Fruit fly (Drosophila melanogaster) whole organism, embryonic: ENCODE data around the gene ImpE1.

ENCODE experiments used
- CG10274 ChIP-seq: fragments of 200-800 bp; sonication (Bioruptor generic); optimal IDR thresholded peaks from 3 replicates; lab custom pipeline; 2017; ENCODE audit warnings: missing biosample characterization, mild to moderate bottlenecking, missing genetic modification characterization
- CG2199 ChIP-seq: fragments of 200-800 bp; sonication (Bioruptor generic); IDR thresholded peaks from 3 replicates; pipeline ENCODE4 v1.3.6; 2022; ENCODE audit warnings: missing biosample characterization, missing genetic modification characterization
- CG7372 ChIP-seq: fragments of 200-800 bp; sonication (Bioruptor generic); IDR thresholded peaks from 2 replicates; pipeline ENCODE4 v1.3.6; 2022; ENCODE audit warnings: missing biosample characterization, missing genetic modification characterization
- CG8359 ChIP-seq: fragments of 200-800 bp; sonication (Bioruptor generic); optimal IDR thresholded peaks from 2 replicates; lab custom pipeline; 2017; ENCODE audit warnings: missing biosample characterization, mild to moderate bottlenecking, missing genetic modification characterization, borderline replicate concordance
- Fer3 ChIP-seq: fragments of 200-800 bp; sonication (Bioruptor generic); optimal IDR thresholded peaks from 2 replicates; lab custom pipeline; 2018; ENCODE audit warnings: missing biosample characterization, mild to moderate bottlenecking, missing genetic modification characterization, moderate library complexity
- Hand ChIP-seq: fragments of 200-800 bp; sonication (Bioruptor generic); optimal IDR thresholded peaks from 2 replicates; lab custom pipeline; 2017; ENCODE audit warnings: mild to moderate bottlenecking, missing biosample characterization, missing genetic modification reagents, missing genetic modification characterization
- cad ChIP-seq: fragments of >200 bp; optimal IDR thresholded peaks from 2 replicates; lab custom pipeline; 2017; ENCODE audit warnings: missing biosample characterization, missing genetic modification characterization
- gcm ChIP-seq: fragments of 200-800 bp; sonication (Bioruptor generic); optimal IDR thresholded peaks from 2 replicates; lab custom pipeline; 2019; ENCODE audit warnings: missing biosample characterization, mild to moderate bottlenecking, missing genetic modification characterization, moderate library complexity
- lmd ChIP-seq: fragments of 200-800 bp; sonication (Bioruptor generic); IDR thresholded peaks from 2 replicates; pipeline ENCODE4 v1.3.6; 2022; ENCODE audit warnings: missing biosample characterization, missing genetic modification characterization
- sob ChIP-seq: fragments of 200-800 bp; sonication (Bioruptor generic); IDR thresholded peaks from 2 replicates; pipeline ENCODE4 v1.3.6; 2022; ENCODE audit warnings: missing biosample characterization, missing genetic modification characterization
- sug ChIP-seq: fragments of 200-800 bp; optimal IDR thresholded peaks from 2 replicates; lab custom pipeline; 2019; ENCODE audit warnings: missing biosample characterization, mild to moderate bottlenecking, missing genetic modification characterization, moderate library complexity

DNA sequence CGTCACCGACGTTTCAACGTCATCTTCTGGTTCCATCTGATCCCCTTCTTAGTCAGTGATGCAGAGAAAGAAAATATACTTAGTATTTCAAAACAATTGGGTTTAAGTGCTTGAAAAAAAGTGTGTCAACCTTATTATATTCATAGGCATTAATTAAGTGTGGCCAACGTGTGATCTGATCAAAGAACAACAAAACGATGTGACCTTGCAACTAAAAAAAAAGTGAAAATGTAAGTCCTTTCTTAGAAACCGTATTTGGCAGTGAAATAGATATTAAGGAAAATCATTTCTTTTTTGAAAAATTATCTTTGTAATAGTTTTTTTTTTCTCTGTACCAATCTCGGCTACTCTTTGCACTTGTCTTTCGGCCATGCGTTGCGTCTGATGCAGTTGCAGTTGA, 12.8 kb downstream of the ImpE1 start:
- TF ChIP-seq Hand = no peak
- no peak for TF ChIP-seq cad
- no peak for TF ChIP-seq Fer3 (tag; lab: Kevin White, UChicago)
- no peak for TF ChIP-seq CG8359
- TF ChIP-seq CG2199 (GFP tag; lab: Robert Waterston, UW) = no peak
- TF ChIP-seq gcm = no peak
- TF ChIP-seq CG10274 (GFP tag; lab: Kevin White, UChicago) = no peak
- TF ChIP-seq sug (tag; lab: Kevin White, UChicago) = no peak
- TF ChIP-seq lmd (GFP tag; lab: Robert Waterston, UW) = no peak
- no peak for TF ChIP-seq CG7372
- no peak for TF ChIP-seq sob (GFP tag; lab: Robert Waterston, UW)
